Fruit fly (Drosophila melanogaster): ENCODE data around the gene natalisin.

The natalisin gene

DNA sequence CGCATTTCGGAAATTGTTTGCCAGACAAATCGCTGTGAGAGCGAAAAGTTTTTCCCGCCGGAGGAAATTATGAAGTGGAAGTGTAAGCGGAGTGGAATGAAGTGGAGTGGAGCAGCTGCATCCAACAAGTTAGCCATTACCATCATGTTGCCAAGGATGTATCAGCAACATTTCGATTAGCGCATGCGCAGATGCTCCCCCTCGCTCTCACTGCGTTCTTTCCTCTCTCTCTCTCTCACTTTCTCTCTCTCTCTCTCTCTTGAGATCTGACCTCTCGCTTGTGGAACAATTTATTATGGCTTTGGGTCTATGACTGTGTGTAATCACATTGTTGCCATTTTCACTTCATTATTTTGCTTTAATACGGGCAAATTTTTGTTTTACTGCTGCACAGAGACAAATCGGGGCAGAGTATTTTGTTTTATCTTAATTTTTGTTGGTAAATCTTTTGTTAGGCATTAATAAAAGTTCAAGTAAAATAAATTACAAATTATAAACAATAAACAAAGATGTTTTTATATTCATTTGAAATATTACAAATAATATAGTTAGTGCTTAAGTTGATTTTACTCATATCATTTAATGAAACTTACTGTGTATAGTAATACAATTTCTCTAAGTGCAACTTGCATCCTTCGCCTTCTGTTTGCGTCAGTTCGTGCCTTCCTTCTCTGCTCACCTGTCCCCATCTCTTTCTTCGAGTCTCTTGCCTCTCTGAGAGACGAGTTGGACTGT is 35.9 kb upstream of the natalisin start (continued):
- peak; percentile 83 for TF ChIP-seq eg (GFP tag; IDR thresholded peaks at IDR 0.05)
- TF ChIP-seq Hr38 (GFP tag; optimal IDR thresholded peaks at IDR 0.05): no peak
- peak; percentile 52 for TF ChIP-seq dac (GFP tag; optimal IDR thresholded peaks at IDR 0.05)
- peak; percentile 62 for TF ChIP-seq Sox102F (GFP tag; optimal IDR thresholded peaks at IDR 0.05)
- TF ChIP-seq Gug (GFP tag; IDR thresholded peaks at IDR 0.05): peak; percentile 68
- peak; percentile 90 for TF ChIP-seq CG6808 (GFP tag; optimal IDR thresholded peaks at IDR 0.05)
- TF ChIP-seq CG8632 (GFP tag; optimal IDR thresholded peaks at IDR 0.05): peak; percentile 88
- TF ChIP-seq cyc (GFP tag; optimal IDR thresholded peaks at IDR 0.05): peak; percentile 78
- peak; percentile 91 for TF ChIP-seq CG3919 (GFP tag; optimal IDR thresholded peaks at IDR 0.05)
- TF ChIP-seq CG6163 (GFP tag; IDR thresholded peaks at IDR 0.05): peak; percentile 75
- peak; percentile 53 to 82 for TF ChIP-seq ss (GFP tag; optimal IDR thresholded peaks at IDR 0.05)
- peak; percentile 82 for TF ChIP-seq Eip75B (GFP tag; optimal IDR thresholded peaks at IDR 0.05)
- peak; percentile 5 for TF ChIP-seq Eip93F (GFP tag; optimal IDR thresholded peaks at IDR 0.05)
- peak; percentile 87 for TF ChIP-seq CG34406 (GFP tag; optimal IDR thresholded peaks at IDR 0.05)
- peak; percentile 88 for TF ChIP-seq net (GFP tag; optimal IDR thresholded peaks at IDR 0.05)
- TF ChIP-seq CG31627 (GFP tag; optimal IDR thresholded peaks at IDR 0.05): peak; percentile 63
- peak; percentile 91 for TF ChIP-seq CG32006 (GFP tag; optimal IDR thresholded peaks at IDR 0.05)
- peak; percentile 85 for TF ChIP-seq CG16779 (tag; optimal IDR thresholded peaks at IDR 0.05)
- TF ChIP-seq Ets96B (tag; optimal IDR thresholded peaks at IDR 0.05): peak; percentile 93

DNA sequence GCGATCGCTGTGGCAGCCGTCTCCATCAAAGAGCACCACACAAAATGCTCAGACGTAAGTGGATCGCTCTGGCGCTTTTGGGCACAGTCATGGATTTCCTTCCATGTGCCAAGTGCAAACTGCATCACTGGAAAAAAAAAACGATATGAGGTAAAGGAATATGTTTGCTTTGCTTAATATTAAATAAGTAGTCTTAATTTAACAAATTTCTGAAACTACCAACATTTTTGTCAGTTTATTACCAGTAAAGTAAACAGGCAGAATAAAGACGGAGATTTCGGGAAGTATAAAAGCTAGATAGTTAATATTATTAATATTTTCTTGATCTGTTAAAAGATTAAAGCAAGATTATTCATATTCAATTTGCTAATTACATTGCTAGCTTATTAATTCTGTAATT is 33.9 kb upstream of the natalisin start:
- TF ChIP-seq svp (GFP tag) (peak; percentile 32), CG6792 (GFP tag; optimal IDR thresholded peaks at IDR 0.05) (no peak), CG4318 (GFP tag; optimal IDR thresholded peaks at IDR 0.05) (no peak), dsx (GFP tag; optimal IDR thresholded peaks at IDR 0.05; ENCODE audit: poor library complexity, severe bottlenecking) (no peak), vri (GFP tag; optimal IDR thresholded peaks at IDR 0.05) (no peak), OdsH (GFP tag; optimal IDR thresholded peaks at IDR 0.05) (peak; percentile 0), Sox15 (GFP tag; optimal IDR thresholded peaks at IDR 0.05) (no peak), achi (GFP tag; optimal IDR thresholded peaks at IDR 0.05) (no peak), acj6 (GFP tag; optimal IDR thresholded peaks at IDR 0.05) (no peak), CG11762 (GFP tag; optimal IDR thresholded peaks at IDR 0.05; ENCODE audit: insufficient read depth) (no peak), esn (GFP tag; optimal IDR thresholded peaks at IDR 0.05) (no peak), fkh (GFP tag; optimal IDR thresholded peaks at IDR 0.05) (no peak), Ets96B (tag; optimal IDR thresholded peaks at IDR 0.05) (no peak), CG3032 (tag; optimal IDR thresholded peaks at IDR 0.05) (no peak), CG6808 (GFP tag; optimal IDR thresholded peaks at IDR 0.05) (peak; percentile 29), salr (GFP tag; optimal IDR thresholded peaks at IDR 0.05) (no peak), Gug (GFP tag; IDR thresholded peaks at IDR 0.05) (no peak), lz (GFP tag; optimal IDR thresholded peaks at IDR 0.05) (no peak), spab (GFP tag; optimal IDR thresholded peaks at IDR 0.05) (no peak), CG11294 (GFP tag; IDR thresholded peaks at IDR 0.05) (no peak), CG9139 (GFP tag; optimal IDR thresholded peaks at IDR 0.05) (no peak), pdm3 (GFP tag; optimal IDR thresholded peaks at IDR 0.05) (no peak), CG6276 (GFP tag; optimal IDR thresholded peaks at IDR 0.05) (peak; percentile 37), net (GFP tag; optimal IDR thresholded peaks at IDR 0.05) (no peak), Ets21C (GFP tag; optimal IDR thresholded peaks at IDR 0.05) (no peak), fd59A (GFP tag; optimal IDR thresholded peaks at IDR 0.05) (no peak), Eip93F (GFP tag; optimal IDR thresholded peaks at IDR 0.05) (no peak), ss (GFP tag; optimal IDR thresholded peaks at IDR 0.05) (no peak), CG7368 (GFP tag; optimal IDR thresholded peaks at IDR 0.05) (no peak), CG8632 (GFP tag; optimal IDR thresholded peaks at IDR 0.05) (no peak), CG3919 (GFP tag; optimal IDR thresholded peaks at IDR 0.05) (peak; percentile 8), cyc (GFP tag; optimal IDR thresholded peaks at IDR 0.05) (no peak), CG16779 (tag; optimal IDR thresholded peaks at IDR 0.05) (no peak), eg (GFP tag; IDR thresholded peaks at IDR 0.05) (no peak), dac (GFP tag; optimal IDR thresholded peaks at IDR 0.05) (no peak), CG1621 (tag; optimal IDR thresholded peaks at IDR 0.05) (no peak), Met (GFP tag; optimal IDR thresholded peaks at IDR 0.05) (no peak), CG10669 (GFP tag; optimal IDR thresholded peaks at IDR 0.05) (peak; percentile 25), CG6163 (GFP tag; IDR thresholded peaks at IDR 0.05) (no peak), CG8119 (GFP tag; IDR thresholded peaks at IDR 0.05) (no peak), fd85E (GFP tag; optimal IDR thresholded peaks at IDR 0.05) (no peak)
